Worm (Caenorhabditis elegans) whole organism, young adult: Measurements from ENCODE around the gene pps-1.
A peak's percentile ranks its signal among the peaks of the same experiment; 100 is the strongest.

Experiments
- B0035.1 ChIP-seq: sonication (generic microtip); optimal IDR thresholded peaks from 2 replicates; lab custom pipeline; 2016; ENCODE audit warnings: missing genetic modification characterization, mild to moderate bottlenecking, missing compliant biosample characterization, missing genotype, missing genetic modification reagents
- F22D6.2 ChIP-seq: sonication (generic microtip); optimal IDR thresholded peaks from 2 replicates; lab custom pipeline; 2016; ENCODE audit warnings: mild to moderate bottlenecking, missing genetic modification characterization, missing compliant biosample characterization
- F33H1.4 ChIP-seq: fragments of 200-800 bp; sonication (Bioruptor generic); IDR thresholded peaks from 2 replicates; pipeline ENCODE4 v1.3.6; 2022; ENCODE audit warnings: missing genetic modification reagents, missing genetic modification characterization, missing compliant biosample characterization
- F55B11.4 ChIP-seq: sonication (generic microtip); optimal IDR thresholded peaks from 2 replicates; lab custom pipeline; 2016; ENCODE audit warnings: missing compliant biosample characterization, missing genetic modification characterization, borderline replicate concordance; ENCODE audit not compliant: insufficient read depth
- K11D2.4 ChIP-seq: fragments of 200-800 bp; sonication (Bioruptor generic); IDR thresholded peaks from 2 replicates; pipeline ENCODE4 v1.3.6; 2022; ENCODE audit warnings: missing genetic modification reagents, missing genetic modification characterization, missing compliant biosample characterization
- T07F8.4 ChIP-seq: sonication (generic microtip); optimal IDR thresholded peaks from 2 replicates; lab custom pipeline; 2016; ENCODE audit warnings: mild to moderate bottlenecking, missing genetic modification characterization, moderate library complexity, missing compliant biosample characterization
- Y53F4B.3 ChIP-seq: fragments of 200-800 bp; sonication (Bioruptor generic); IDR thresholded peaks from 2 replicates; pipeline ENCODE4 v1.3.6; 2022; ENCODE audit warnings: missing genetic modification reagents, missing genetic modification characterization, missing compliant biosample characterization
- Y67H2A.10 ChIP-seq: fragments of 200-800 bp; sonication (Bioruptor generic); conservative IDR thresholded peaks from 2 replicates; pipeline ENCODE4 v1.3.6; 2022; ENCODE audit warnings: missing genetic modification reagents, missing genetic modification characterization, missing compliant biosample characterization
- ama-1 ChIP-seq, 3 experiments: fragments of 150-350 bp in 1 of 3; sonication (generic microtip) in 2 of 3; optimal IDR thresholded peaks; 2 replicates each; lab custom pipeline; 2014 to 2018; ENCODE audit warnings: missing biosample characterization in 2 of 3, missing genetic modification characterization in 2 of 3, missing genetic modification reagents in 2 of 3
- aptf-2 ChIP-seq: fragments of 200-800 bp; sonication (Bioruptor generic); conservative IDR thresholded peaks from 2 replicates; pipeline ENCODE4 v1.3.6; 2022; ENCODE audit warnings: missing genetic modification reagents, missing genetic modification characterization, missing compliant biosample characterization
- cebp-1 ChIP-seq, 2 experiments: fragments of 200-800 bp in 1 of 2; sonication (Bioruptor generic) in 1 of 2; sonication (generic microtip) in 1 of 2; IDR thresholded peaks in 1 of 2; optimal IDR thresholded peaks in 1 of 2; 2 replicates each; pipeline versions ENCODE4 v1.3.6 to Lab custom; 2017 to 2022; ENCODE audit warnings: missing compliant biosample characterization in 2 of 2, missing genetic modification characterization in 2 of 2, mild to moderate bottlenecking in 1 of 2, missing genetic modification reagents in 1 of 2, moderate library complexity in 1 of 2
- ceh-27 ChIP-seq: fragments of 200-800 bp; sonication (Bioruptor generic); optimal IDR thresholded peaks from 2 replicates; lab custom pipeline; 2018; ENCODE audit warnings: mild to moderate bottlenecking, missing genetic modification characterization, moderate library complexity, missing compliant biosample characterization
- ceh-91 ChIP-seq: fragments of 200-800 bp; sonication (Bioruptor generic); IDR thresholded peaks from 2 replicates; pipeline ENCODE4 v1.3.6; 2022; ENCODE audit warnings: missing genetic modification reagents, missing genetic modification characterization, missing compliant biosample characterization
- efl-1 ChIP-seq: fragments of 150-350 bp; optimal IDR thresholded peaks from 2 replicates; lab custom pipeline; 2014; ENCODE audit warnings: missing biosample characterization, missing genetic modification reagents, missing genetic modification characterization
- fkh-3 ChIP-seq: sonication (generic microtip); optimal IDR thresholded peaks from 2 replicates; lab custom pipeline; 2016; ENCODE audit warnings: mild to moderate bottlenecking, missing genetic modification characterization, missing compliant biosample characterization
- hmg-1.2 ChIP-seq: fragments of 200-800 bp; sonication (Bioruptor generic); IDR thresholded peaks from 2 replicates; pipeline ENCODE4 v1.3.6; 2022; ENCODE audit warnings: missing genetic modification reagents, missing genetic modification characterization, missing compliant biosample characterization
- let-526 ChIP-seq: fragments of 200-800 bp; sonication (Bioruptor generic); IDR thresholded peaks from 2 replicates; pipeline ENCODE4 v1.3.6; 2022; ENCODE audit warnings: missing genetic modification reagents, missing genetic modification characterization, missing compliant biosample characterization
- let-607 ChIP-seq, 2 experiments: fragments of 200-800 bp in 1 of 2; sonication (Bioruptor generic) in 1 of 2; sonication (generic microtip) in 1 of 2; optimal IDR thresholded peaks; 2 replicates each; lab custom pipeline; 2016 to 2018; ENCODE audit warnings: mild to moderate bottlenecking in 2 of 2, missing compliant biosample characterization in 2 of 2, missing genetic modification characterization in 2 of 2, moderate library complexity in 2 of 2, missing genotype in 1 of 2
- lin-54 ChIP-seq: fragments of 200-800 bp; sonication (Bioruptor generic); optimal IDR thresholded peaks from 2 replicates; lab custom pipeline; 2018; ENCODE audit warnings: mild to moderate bottlenecking, missing genetic modification characterization, missing compliant biosample characterization
- madf-8 ChIP-seq: fragments of 200-800 bp; sonication (Bioruptor generic); conservative IDR thresholded peaks from 2 replicates; pipeline ENCODE4 v1.3.6; 2022; ENCODE audit warnings: missing genetic modification reagents, missing genetic modification characterization, missing compliant biosample characterization
- nfya-2 ChIP-seq: fragments of 200-800 bp; sonication (Bioruptor generic); IDR thresholded peaks from 2 replicates; pipeline ENCODE4 v1.3.6; 2022; ENCODE audit warnings: missing genetic modification reagents, missing genetic modification characterization, missing compliant biosample characterization
- nfyb-1 ChIP-seq: fragments of 200-800 bp; sonication (Bioruptor generic); IDR thresholded peaks from 2 replicates; pipeline ENCODE4 v1.3.6; 2022; ENCODE audit warnings: missing genetic modification reagents, missing genetic modification characterization, missing compliant biosample characterization
- rcor-1 ChIP-seq: fragments of 200-800 bp; sonication (Bioruptor generic); IDR thresholded peaks from 2 replicates; pipeline ENCODE4 v1.3.6; 2022; ENCODE audit warnings: missing genetic modification reagents, missing genetic modification characterization, missing compliant biosample characterization
- rpc-1 ChIP-seq, 2 experiments: fragments of 150-350 bp in 1 of 2; sonication (generic microtip) in 1 of 2; optimal IDR thresholded peaks; 2 replicates each; lab custom pipeline; 2014 to 2018; ENCODE audit warnings: missing biosample characterization in 1 of 2, missing genetic modification characterization in 1 of 2, missing genetic modification reagents in 1 of 2, missing genotype in 1 of 2
- snpc-1.1 ChIP-seq: sonication (generic microtip); optimal IDR thresholded peaks from 2 replicates; lab custom pipeline; 2017; ENCODE audit warnings: missing genetic modification characterization, mild to moderate bottlenecking, missing compliant biosample characterization, antibody characterized with exemption, moderate library complexity, missing genotype, missing genetic modification reagents; ENCODE audit not compliant: insufficient read depth
- snpc-4 ChIP-seq, 5 experiments: fragments of 150-350 bp in 1 of 5; sonication (generic microtip) in 4 of 5; optimal IDR thresholded peaks; 2 replicates each; lab custom pipeline; 2014 to 2018; ENCODE audit warnings: missing genetic modification characterization in 5 of 5, missing biosample characterization in 3 of 5, antibody characterized with exemption in 2 of 5, mild to moderate bottlenecking in 2 of 5, missing compliant biosample characterization in 2 of 5, missing genotype in 2 of 5, moderate library complexity in 2 of 5, missing genetic modification reagents in 1 of 5
- tbp1 ChIP-seq: fragments of 200-800 bp; sonication (Bioruptor generic); optimal IDR thresholded peaks from 2 replicates; lab custom pipeline; 2018; ENCODE audit warnings: mild to moderate bottlenecking, missing genetic modification characterization, missing compliant biosample characterization
- tbx-9 ChIP-seq: sonication (generic microtip); optimal IDR thresholded peaks from 2 replicates; lab custom pipeline; 2016; ENCODE audit warnings: borderline replicate concordance, missing genetic modification characterization, inconsistent platforms, missing compliant biosample characterization
- xnd-1 ChIP-seq: sonication (generic microtip); optimal IDR thresholded peaks from 2 replicates; lab custom pipeline; 2016; ENCODE audit warnings: missing genotype, missing genetic modification reagents, missing genetic modification characterization, missing compliant biosample characterization

The pps-1 gene

DNA sequence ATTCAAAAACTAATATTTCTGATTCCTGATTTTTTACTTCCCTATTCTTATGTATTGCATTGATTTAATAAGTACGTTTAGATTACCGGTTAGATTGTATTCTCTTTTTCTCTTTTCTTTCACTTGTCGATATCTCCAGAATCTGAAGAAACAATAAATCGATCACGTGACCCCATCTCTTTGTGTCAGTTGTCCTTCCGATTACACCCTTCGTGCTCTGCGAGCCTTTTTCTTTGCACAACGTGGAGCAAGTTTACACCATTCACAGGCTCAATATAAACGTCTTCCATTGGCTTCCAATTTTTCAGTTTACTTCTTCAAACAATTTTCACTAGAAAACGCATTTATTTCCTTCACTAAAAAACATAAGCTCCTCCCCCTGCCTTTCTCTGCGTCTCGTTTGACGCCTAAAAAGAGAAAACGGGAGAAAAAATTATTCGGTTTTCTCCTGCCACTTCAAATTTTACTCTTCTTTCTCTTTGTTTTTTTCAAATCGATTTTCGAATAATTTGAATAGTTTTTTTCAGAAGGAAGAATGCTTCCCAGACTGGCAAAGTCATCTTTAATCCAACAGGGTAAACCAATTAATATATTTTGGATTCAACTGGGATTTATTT lies 18.4 kb downstream of the pps-1 start, which contains the start of gene gta-1:
Gene gta-1 (plus strand): TSS at position 528 of the 617 bp plus-strand sequence.
- no peak for TF ChIP-seq K11D2.4 (GFP tag; lab: Robert Waterston, UW)
- no peak for TF ChIP-seq ceh-27 (GFP tag; lab: Kevin White, UChicago)
- TF ChIP-seq ama-1 (optimal IDR thresholded peaks at IDR 0.05; lab: Kevin White, UChicago), result peak; percentile 50
- no peak for TF ChIP-seq ama-1 (GFP tag; optimal IDR thresholded peaks at IDR 0.05; lab: Kevin White, UChicago)
- no peak for TF ChIP-seq cebp-1 (GFP tag; IDR thresholded peaks at IDR 0.05; lab: Robert Waterston, UW)
- peak; percentile 15 for TF ChIP-seq cebp-1 (tag; optimal IDR thresholded peaks at IDR 0.05; lab: Kevin White, UChicago)
- no peak for TF ChIP-seq xnd-1
- TF ChIP-seq, all 124 proteins: peak for 2

ce11 chrIV:10188505-10188904 lies 26.7 kb downstream of the pps-1 start:
- TF ChIP-seq rcor-1 (GFP tag; lab: Robert Waterston, UW), result no peak
- TF ChIP-seq cebp-1 (GFP tag; IDR thresholded peaks at IDR 0.05; lab: Robert Waterston, UW), result no peak
- no peak for TF ChIP-seq cebp-1 (tag; optimal IDR thresholded peaks at IDR 0.05; lab: Kevin White, UChicago)
- no peak for TF ChIP-seq let-526 (GFP tag; lab: Robert Waterston, UW)
- TF ChIP-seq F33H1.4, result no peak
- TF ChIP-seq Y67H2A.10 (GFP tag; lab: Robert Waterston, UW), result no peak
- TF ChIP-seq let-607 (tag; optimal IDR thresholded peaks at IDR 0.05; lab: Kevin White, UChicago), result no peak
- TF ChIP-seq ceh-91 (GFP tag; lab: Robert Waterston, UW), result no peak
- TF ChIP-seq fkh-3 (tag; lab: Kevin White, UChicago), result no peak
- TF ChIP-seq rpc-1 (optimal IDR thresholded peaks at IDR 0.05; lab: Kevin White, UChicago), result no peak
- TF ChIP-seq rpc-1 (tag; optimal IDR thresholded peaks at IDR 0.05; lab: Kevin White, UChicago), result no peak
- no peak for TF ChIP-seq tbp1 (GFP tag; lab: Kevin White, UChicago)
- TF ChIP-seq, all 124 proteins: peak for 0

DNA sequence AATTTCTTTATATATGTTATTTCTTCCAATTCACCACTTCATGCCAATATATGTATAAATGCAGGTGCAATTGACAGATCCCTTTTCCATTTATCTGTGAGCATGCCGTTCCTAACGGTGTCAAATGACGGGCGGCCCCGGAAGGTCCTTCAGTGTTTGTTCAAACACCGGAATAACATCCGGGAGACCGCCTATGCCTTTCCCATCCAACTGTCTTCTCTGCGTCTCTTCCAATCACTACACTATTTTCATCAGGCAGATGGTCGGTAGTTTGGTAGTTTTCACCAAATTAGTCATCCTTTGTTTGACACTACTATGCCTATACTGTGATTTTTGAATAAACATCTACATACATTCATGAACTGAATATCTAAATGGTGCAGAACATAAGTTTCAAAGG lies 28.8 kb downstream of the pps-1 start:
- TF ChIP-seq hmg-1.2 (peak; percentile 79), B0035.1 (tag; lab: Kevin White, UChicago) (no peak)

- TF ChIP-seq lin-54 (GFP tag; lab: Kevin White, UChicago) (no peak), let-607 (tag; optimal IDR thresholded peaks at IDR 0.05; lab: Kevin White, UChicago) (no peak), Y53F4B.3 (GFP tag; lab: Robert Waterston, UW) (no peak), madf-8 (no peak), cebp-1 (GFP tag; IDR thresholded peaks at IDR 0.05; lab: Robert Waterston, UW) (no peak), cebp-1 (tag; optimal IDR thresholded peaks at IDR 0.05; lab: Kevin White, UChicago) (no peak), tbx-9 (tag; lab: Kevin White, UChicago) (no peak), aptf-2 (no peak), snpc-4 (GFP tag; optimal IDR thresholded peaks at IDR 0.05; lab: Kevin White, UChicago) (no peak), snpc-4 (tag; optimal IDR thresholded peaks at IDR 0.05; lab: Kevin White, UChicago) (no peak), efl-1 (no peak), nfya-2 (GFP tag; lab: Robert Waterston, UW) (no peak), snpc-1.1 (tag; lab: Kevin White, UChicago) (no peak), F33H1.4 (no peak), nfyb-1 (GFP tag; lab: Robert Waterston, UW) (no peak), B0035.1 (tag; lab: Kevin White, UChicago) (no peak), tbp1 (GFP tag; lab: Kevin White, UChicago) (no peak), F55B11.4 (tag; lab: Kevin White, UChicago) (no peak), T07F8.4 (tag; lab: Kevin White, UChicago) (no peak), F22D6.2 (no peak)
- TF ChIP-seq, all 124 proteins: peak for 0
Measured at ce11 chrIV:10191498-10191897, 29.7 kb downstream of the pps-1 start.
